Worm (Caenorhabditis elegans) whole organism, L1 larva: Measurements from ENCODE around the gene T07E3.4.

Experiments
- ces-1 ChIP-seq: fragments of 150-350 bp; optimal IDR thresholded peaks from 2 replicates; lab custom pipeline; 2014; ENCODE audit warnings: missing biosample characterization, missing genetic modification reagents, missing genetic modification characterization
- elt-3 ChIP-seq, 6 experiments: fragments of 150-350 bp in 1 of 6; sonication (generic microtip); optimal IDR thresholded peaks; 2 replicates each; lab custom pipeline; 2017 to 2018; ENCODE audit warnings: missing biosample characterization in 6 of 6, missing genetic modification characterization in 6 of 6, inconsistent platforms in 1 of 6
- lin-13 ChIP-seq: fragments of 150-350 bp; optimal IDR thresholded peaks from 2 replicates; lab custom pipeline; 2014; ENCODE audit warnings: missing biosample characterization, missing genetic modification reagents, missing genetic modification characterization
- mab-9 ChIP-seq: fragments of 200-800 bp; sonication (Bioruptor generic); IDR thresholded peaks from 2 replicates; pipeline ENCODE4 v1.3.6; 2022; ENCODE audit warnings: missing genetic modification reagents, missing genetic modification characterization, missing compliant biosample characterization
- nhr-12 ChIP-seq: sonication (generic microtip); optimal IDR thresholded peaks from 2 replicates; lab custom pipeline; 2017; ENCODE audit warnings: missing biosample characterization, missing genetic modification characterization
- tbx-2 ChIP-seq: sonication (generic microtip); optimal IDR thresholded peaks from 2 replicates; lab custom pipeline; 2016; ENCODE audit warnings: missing genetic modification characterization, missing compliant biosample characterization
- zag-1 ChIP-seq: fragments of 150-350 bp; optimal IDR thresholded peaks from 2 replicates; lab custom pipeline; 2014; ENCODE audit warnings: missing biosample characterization, missing genetic modification characterization

DNA sequence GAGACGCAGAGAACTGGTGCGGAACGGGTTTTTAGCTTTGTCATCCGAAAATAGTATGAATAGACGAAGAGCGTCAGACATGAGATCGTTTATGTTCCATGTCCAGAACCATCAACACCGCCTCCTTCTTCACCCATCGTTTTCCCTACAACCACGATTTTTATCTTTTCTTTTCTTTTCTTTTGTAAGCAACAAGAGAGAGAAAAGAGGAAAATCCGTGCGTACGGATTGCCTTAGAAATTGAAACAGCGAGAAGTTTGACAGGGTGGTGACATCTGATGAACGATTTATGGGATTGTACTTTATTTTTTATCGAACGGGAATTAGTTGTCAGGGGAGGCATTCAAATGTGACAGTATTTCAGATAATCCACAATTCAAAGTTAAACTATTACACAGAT is 47.9 kb downstream of the T07E3.4 start, which contains the start of gene abu-13:
- TF ChIP-seq tbx-2 (tag; lab: Kevin White, UChicago), result no peak
- TF ChIP-seq zag-1 (tag; lab: Kevin White, UChicago), result no peak
- no peak for TF ChIP-seq lin-13
- TF ChIP-seq ces-1, result no peak
- no peak for TF ChIP-seq nhr-12 (tag; lab: Kevin White, UChicago)
- TF ChIP-seq elt-3 (tag; optimal IDR thresholded peaks at IDR 0.05; lab: Kevin White, UChicago), result no peak
- no peak for TF ChIP-seq mab-9 (GFP tag; lab: Robert Waterston, UW)
